Worm (Caenorhabditis elegans): ENCODE measurements around the gene T16G12.3.

T16G12.3 gene

DNA sequence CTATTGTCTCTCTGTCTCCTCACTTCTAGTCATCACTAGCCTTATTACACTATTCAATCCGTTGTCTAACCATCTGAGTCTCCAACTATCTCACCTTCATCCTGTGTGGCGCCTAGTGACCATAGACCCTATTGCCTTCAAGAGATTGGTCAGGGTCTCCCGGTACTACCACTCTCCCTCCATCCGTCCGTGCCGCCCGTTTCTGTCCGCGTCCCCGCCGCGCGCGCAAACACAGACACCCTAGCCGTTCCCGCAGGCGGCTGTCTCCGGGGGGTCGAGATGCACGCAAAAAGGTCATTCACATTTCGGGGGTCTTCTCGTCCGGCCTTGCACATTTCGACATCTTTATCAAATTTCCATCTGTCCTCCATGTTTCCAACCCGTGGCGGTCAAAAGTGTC lies 44.1 kb downstream of the T16G12.3 start:
- TF ChIP-seq Y75B8A.6 (GFP tag; IDR thresholded peaks at IDR 0.05) (no peak), unc-130 (GFP tag; optimal IDR thresholded peaks at IDR 0.05) (no peak), snpc-4 (tag; optimal IDR thresholded peaks at IDR 0.05) (no peak), nhr-77 (tag; optimal IDR thresholded peaks at IDR 0.05) (no peak), jun-1 (tag; optimal IDR thresholded peaks at IDR 0.05) (no peak), tra-1 (GFP tag; IDR thresholded peaks at IDR 0.05) (no peak), Y5F2A.4 (GFP tag; optimal IDR thresholded peaks at IDR 0.05) (no peak), hlh-11 (tag; optimal IDR thresholded peaks at IDR 0.05) (peak; percentile 63), lin-29 (GFP tag; IDR thresholded peaks at IDR 0.05) (no peak), ceh-20 (GFP tag; IDR thresholded peaks at IDR 0.05) (no peak), R02D3.7 (tag; optimal IDR thresholded peaks at IDR 0.05) (no peak), arid-1 (GFP tag; conservative IDR thresholded peaks at IDR 0.05) (no peak), lin-13 (GFP tag; optimal IDR thresholded peaks at IDR 0.05) (no peak), ama-1 (optimal IDR thresholded peaks at IDR 0.05) (no peak), nhr-28 (tag; optimal IDR thresholded peaks at IDR 0.05) (no peak), mep-1 (tag; optimal IDR thresholded peaks at IDR 0.05) (no peak), lin-1 (GFP tag; IDR thresholded peaks at IDR 0.05) (no peak), nhr-6 (tag; optimal IDR thresholded peaks at IDR 0.05) (no peak), Y105C5A.15 (GFP tag; IDR thresholded peaks at IDR 0.05) (no peak), hlh-30 (tag; optimal IDR thresholded peaks at IDR 0.05; ENCODE audit: insufficient read depth) (no peak), lir-3 (tag; optimal IDR thresholded peaks at IDR 0.05) (no peak), skn-1 (tag; optimal IDR thresholded peaks at IDR 0.05) (no peak), daf-16 (GFP tag; optimal IDR thresholded peaks at IDR 0.05) (no peak), daf-16 (tag; optimal IDR thresholded peaks at IDR 0.05) (no peak), egl-27 (tag; optimal IDR thresholded peaks at IDR 0.05) (no peak), zfp-3 (GFP tag; conservative IDR thresholded peaks at IDR 0.05) (0 out of 2 replicates have a peak, but pooled peaks have one; percentile 39), madf-5 (GFP tag; IDR thresholded peaks at IDR 0.05) (no peak), nhr-42 (GFP tag; IDR thresholded peaks at IDR 0.05) (no peak), T26A8.4 (GFP tag; IDR thresholded peaks at IDR 0.05) (peak; percentile 35; the same call in 1 of the 2 replicates), ceh-62 (tag; optimal IDR thresholded peaks at IDR 0.05) (no peak), set-16 (GFP tag; IDR thresholded peaks at IDR 0.05) (peak; percentile 96), pha-4 (GFP tag; IDR thresholded peaks at IDR 0.05) (0 out of 2 replicates have a peak, but pooled peaks have one; percentile 6), pha-4 (tag; optimal IDR thresholded peaks at IDR 0.05) (no peak), ZK546.5 (tag; optimal IDR thresholded peaks at IDR 0.05) (no peak), rbr-2 (tag; optimal IDR thresholded peaks at IDR 0.05) (peak; percentile 43), ceh-32 (tag; optimal IDR thresholded peaks at IDR 0.05; ENCODE audit: poor library complexity) (no peak), tag-97 (GFP tag; IDR thresholded peaks at IDR 0.05) (no peak), gei-8 (GFP tag; optimal IDR thresholded peaks at IDR 0.05) (no peak), nhr-102 (tag; optimal IDR thresholded peaks at IDR 0.05) (no peak), nhr-48 (tag; optimal IDR thresholded peaks at IDR 0.05) (peak; percentile 38), nhr-41 (GFP tag; IDR thresholded peaks at IDR 0.05) (no peak), nhr-237 (tag; optimal IDR thresholded peaks at IDR 0.05) (no peak), ceh-44 (GFP tag; IDR thresholded peaks at IDR 0.05) (no peak), D1046.2 (GFP tag; IDR thresholded peaks at IDR 0.05) (no peak), mxl-3 (GFP tag; optimal IDR thresholded peaks at IDR 0.05) (peak; percentile 68), ztf-7 (tag; optimal IDR thresholded peaks at IDR 0.05) (no peak), hif-1 (tag; optimal IDR thresholded peaks at IDR 0.05) (peak in 1 of 2 experiments; percentile 9), nhr-10 (tag; optimal IDR thresholded peaks at IDR 0.05) (no peak), lin-15B (tag; optimal IDR thresholded peaks at IDR 0.05) (no peak), dve-1 (tag; optimal IDR thresholded peaks at IDR 0.05; ENCODE audit: insufficient read depth) (no peak), egl-43 (GFP tag; IDR thresholded peaks at IDR 0.05) (0 out of 2 replicates have a peak, but pooled peaks have one; percentile 45), zfp-2 (tag; optimal IDR thresholded peaks at IDR 0.05) (no peak), ctbp-1 (GFP tag; IDR thresholded peaks at IDR 0.05) (0 out of 2 replicates have a peak, but pooled peaks have one; percentile 9)

Data from whole organism, L4 larva.